Worm (Caenorhabditis elegans): ENCODE data around the gene srg-67.

ce11 chrV:5447057-5447456 lies 15.7 kb downstream of the srg-67 start:
- TF ChIP-seq ces-1 (GFP tag; optimal IDR thresholded peaks at IDR 0.05) (no peak), pha-4 (GFP tag; IDR thresholded peaks at IDR 0.05) (no peak), pha-4 (tag; optimal IDR thresholded peaks at IDR 0.05) (no peak), unc-130 (GFP tag; optimal IDR thresholded peaks at IDR 0.05) (no peak), dpl-1 (GFP tag; optimal IDR thresholded peaks at IDR 0.05) (no peak), ctbp-1 (GFP tag; IDR thresholded peaks at IDR 0.05) (no peak), ztf-7 (tag; optimal IDR thresholded peaks at IDR 0.05) (no peak), duxl-1 (tag; optimal IDR thresholded peaks at IDR 0.05; ENCODE audit: poor library complexity) (no peak)

Data from whole organism, L4 larva.